Worm (Caenorhabditis elegans) whole organism, L1 larva: ENCODE measurements around the gene msp-31.
A peak's percentile ranks its signal among the peaks of the same experiment; 100 is the strongest.

Source experiments
- ama-1 ChIP-seq: fragments of 150-350 bp; optimal IDR thresholded peaks from 2 replicates; lab custom pipeline; 2014
- blmp-1 ChIP-seq: fragments of 150-350 bp; optimal IDR thresholded peaks from 2 replicates; lab custom pipeline; 2014; ENCODE audit warnings: missing biosample characterization, missing genetic modification characterization
- ceh-8 ChIP-seq: fragments of 200-800 bp; sonication (Bioruptor generic); optimal IDR thresholded peaks from 2 replicates; lab custom pipeline; 2018; ENCODE audit warnings: mild to moderate bottlenecking, missing genetic modification characterization, moderate library complexity, missing compliant biosample characterization
- efl-1 ChIP-seq, 4 experiments: fragments of 150-350 bp; optimal IDR thresholded peaks in 3 of 4; peaks in 1 of 4; 1 replicate in 1 of 4; 2 replicates in 3 of 4; lab custom pipeline; 2014; ENCODE audit warnings: missing biosample characterization in 2 of 4, missing genetic modification characterization in 2 of 4, missing genetic modification reagents in 2 of 4
- egl-13 ChIP-seq: sonication (generic microtip); optimal IDR thresholded peaks from 2 replicates; lab custom pipeline; 2016; ENCODE audit warnings: missing genotype, missing genetic modification reagents, missing genetic modification characterization, missing compliant biosample characterization
- ets-5 ChIP-seq: fragments of 200-800 bp; sonication (Bioruptor generic); IDR thresholded peaks from 2 replicates; pipeline ENCODE4 v1.3.6; 2022; ENCODE audit warnings: missing genetic modification characterization, missing compliant biosample characterization
- fkh-8 ChIP-seq: sonication (generic microtip); optimal IDR thresholded peaks from 2 replicates; lab custom pipeline; 2016; ENCODE audit warnings: mild to moderate bottlenecking, missing genetic modification characterization, missing compliant biosample characterization
- jun-1 ChIP-seq: fragments of 150-350 bp; optimal IDR thresholded peaks from 2 replicates; lab custom pipeline; 2014; ENCODE audit warnings: missing biosample characterization, missing genetic modification reagents, missing genetic modification characterization
- lin-15B ChIP-seq: fragments of 150-350 bp; sonication (generic microtip); optimal IDR thresholded peaks from 3 replicates; lab custom pipeline; 2014; ENCODE audit warnings: missing biosample characterization, missing genetic modification characterization
- lin-39 ChIP-seq: fragments of 150-350 bp; optimal IDR thresholded peaks from 2 replicates; lab custom pipeline; 2014; ENCODE audit warnings: missing biosample characterization, missing genetic modification reagents, missing genetic modification characterization
- mdl-1 ChIP-seq, 2 experiments: fragments of 150-350 bp; optimal IDR thresholded peaks; 2 replicates each; lab custom pipeline; 2014 to 2017; ENCODE audit warnings: missing biosample characterization in 2 of 2, missing genetic modification characterization in 2 of 2, inconsistent platforms in 1 of 2
- nhr-71 ChIP-seq: sonication (generic microtip); optimal IDR thresholded peaks from 2 replicates; lab custom pipeline; 2016; ENCODE audit warnings: mild to moderate bottlenecking, missing genetic modification characterization, moderate library complexity, missing compliant biosample characterization
- nhr-77 ChIP-seq: fragments of 150-350 bp; optimal IDR thresholded peaks from 2 replicates; lab custom pipeline; 2014; ENCODE audit warnings: missing biosample characterization, missing genetic modification characterization
- tbx-2 ChIP-seq: sonication (generic microtip); optimal IDR thresholded peaks from 2 replicates; lab custom pipeline; 2016; ENCODE audit warnings: missing genetic modification characterization, missing compliant biosample characterization
- ztf-4 ChIP-seq: fragments of 150-350 bp; optimal IDR thresholded peaks from 2 replicates; lab custom pipeline; 2014; ENCODE audit warnings: missing biosample characterization, missing genetic modification characterization

msp-31 gene

DNA sequence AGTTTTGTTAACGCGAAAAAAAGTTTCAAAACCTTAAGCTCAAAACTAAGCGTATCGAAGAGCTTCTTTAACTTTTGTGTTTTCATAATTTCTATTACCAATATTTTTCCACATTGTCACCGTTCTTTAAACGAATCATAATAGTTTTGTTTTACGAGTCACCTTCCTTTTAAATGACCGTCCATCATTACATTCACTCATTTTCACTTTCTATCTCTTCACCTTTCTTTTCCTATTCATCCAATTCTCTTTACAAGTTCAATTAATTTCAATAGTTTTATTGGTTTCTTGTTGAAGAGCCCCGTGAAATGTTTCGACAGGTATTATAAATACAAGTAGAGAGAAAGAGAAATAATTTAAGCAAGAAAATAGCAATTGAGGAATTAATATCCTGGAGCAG lies 44.5 kb downstream of the msp-31 start:
- TF ChIP-seq jun-1 (tag; lab: Kevin White, UChicago): no peak
- TF ChIP-seq nhr-71 (tag; lab: Kevin White, UChicago): no peak
- no peak for TF ChIP-seq egl-13 (tag; lab: Kevin White, UChicago)
- no peak for TF ChIP-seq ama-1 (lab: Kevin White, UChicago)
- TF ChIP-seq lin-39: no peak
- TF ChIP-seq ets-5: no peak
- TF ChIP-seq blmp-1: peak; percentile 67

DNA sequence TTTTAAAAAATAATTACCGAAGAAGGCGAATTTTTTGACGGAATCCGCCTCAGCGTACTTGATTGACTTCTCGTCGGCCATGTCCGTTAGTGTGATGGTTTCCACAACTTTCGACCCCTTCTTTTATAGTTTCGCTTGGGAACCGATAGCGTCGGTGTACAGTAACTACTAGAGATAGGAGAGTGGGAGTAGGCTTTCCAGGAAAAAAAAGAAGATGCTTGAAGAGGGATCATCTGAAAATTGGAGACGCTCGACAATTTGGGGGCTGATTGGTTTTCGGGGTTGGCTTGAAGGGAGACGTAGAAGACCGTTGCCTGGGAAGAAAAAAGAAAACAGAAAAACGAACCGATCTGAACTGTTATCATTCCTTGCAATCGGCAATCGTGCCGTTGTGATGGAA lies 45.7 kb downstream of the msp-31 start, which contains the start of gene col-20:
TSS of gene col-20 (minus strand) at position 101 of the 400 bp plus-strand sequence.
- TF ChIP-seq efl-1 (optimal IDR thresholded peaks at IDR 0.05; lab: Kevin White, UChicago) (no peak), efl-1 (GFP tag; optimal IDR thresholded peaks at IDR 0.05 in 1 of 2; lab: Kevin White, UChicago) (peak in 1 of 2 experiments; percentile 65), mdl-1 (tag; optimal IDR thresholded peaks at IDR 0.05; lab: Kevin White, UChicago) (no peak)

DNA sequence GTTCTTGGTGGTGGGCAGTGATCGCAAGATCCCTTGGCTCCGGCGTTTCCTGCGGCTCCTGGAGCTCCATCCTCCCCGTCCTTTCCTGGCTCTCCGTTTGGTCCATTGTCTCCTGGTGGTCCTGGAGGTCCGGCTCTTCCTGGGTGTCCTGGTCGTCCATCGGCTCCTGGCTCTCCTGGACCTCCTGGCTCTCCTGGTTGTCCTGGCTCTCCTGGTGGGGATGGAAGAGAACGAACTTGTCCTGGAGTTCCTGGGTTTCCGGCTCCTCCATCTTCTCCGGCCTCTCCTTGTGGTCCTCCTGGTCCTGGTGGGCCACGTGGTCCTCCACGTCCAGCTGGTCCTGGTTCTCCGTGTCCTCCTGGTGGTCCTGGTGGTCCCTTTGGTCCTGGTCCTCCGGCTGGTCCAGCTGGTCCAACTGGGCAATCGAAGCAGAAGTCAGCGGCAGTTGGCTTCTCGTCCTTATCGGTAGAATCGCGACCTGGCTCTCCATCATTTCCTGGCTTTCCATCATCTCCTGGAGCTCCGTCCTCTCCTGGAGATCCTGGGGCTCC lies 46.5 kb downstream of the msp-31 start:
- TF ChIP-seq nhr-77 (tag; lab: Kevin White, UChicago) (no peak), ceh-8 (GFP tag; lab: Kevin White, UChicago) (peak; percentile 15), ztf-4 (tag; lab: Kevin White, UChicago) (no peak), lin-15B (tag; lab: Kevin White, UChicago) (no peak), tbx-2 (tag; lab: Kevin White, UChicago) (no peak)

DNA sequence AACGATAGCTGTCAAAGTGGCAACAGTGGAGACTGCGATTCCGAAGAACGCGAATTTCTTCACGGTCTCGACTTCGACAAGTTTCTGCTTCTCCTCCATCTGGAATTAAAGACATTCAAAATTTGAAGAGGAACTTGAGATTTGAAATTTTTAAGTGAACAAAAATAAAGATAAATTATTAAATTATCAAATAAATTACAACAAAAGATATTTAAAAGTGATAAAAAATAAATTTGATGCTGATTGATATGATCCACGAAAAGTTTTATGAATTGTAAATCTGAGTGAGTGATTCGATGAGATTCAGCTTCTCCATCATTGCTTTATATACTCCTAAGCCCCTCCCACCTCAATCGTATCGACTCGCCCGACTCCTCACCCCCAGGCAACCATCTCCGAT lies 48.9 kb downstream of the msp-31 start, which contains the start of gene col-17:
TSS of gene col-17 (minus strand) at position 101 of the 400 bp plus-strand sequence.
- TF ChIP-seq fkh-8 (no peak), efl-1 (optimal IDR thresholded peaks at IDR 0.05; lab: Kevin White, UChicago) (no peak), efl-1 (GFP tag; optimal IDR thresholded peaks at IDR 0.05 in 1 of 2; lab: Kevin White, UChicago) (peak in 1 of 2 experiments; percentile 21)
